Fruit fly (Drosophila melanogaster) whole organism, embryonic: Measurements from ENCODE around the gene CG13996.
A peak's percentile ranks its signal among the peaks of the same experiment; 100 is the strongest.

ENCODE experiments used
- CG11504 ChIP-seq: fragments of 200-800 bp; sonication (Bioruptor generic); optimal IDR thresholded peaks from 3 replicates; lab custom pipeline; 2019; ENCODE audit warnings: missing biosample characterization, mild to moderate bottlenecking, missing genetic modification characterization, moderate library complexity
- CG13287 ChIP-seq: fragments of 200-800 bp; sonication (Bioruptor generic); IDR thresholded peaks from 2 replicates; pipeline ENCODE4 v1.3.6; 2022; ENCODE audit warnings: missing biosample characterization, missing genetic modification characterization; ENCODE audit not compliant: partially characterized antibody
- CG1529 ChIP-seq: fragments of 200-800 bp; sonication (Bioruptor generic); optimal IDR thresholded peaks from 3 replicates; lab custom pipeline; 2018; ENCODE audit warnings: missing biosample characterization, missing genetic modification characterization
- CG15601 ChIP-seq: fragments of 200-800 bp; sonication (Bioruptor generic); optimal IDR thresholded peaks from 3 replicates; lab custom pipeline; 2019; ENCODE audit warnings: missing biosample characterization, mild to moderate bottlenecking, missing genetic modification characterization, moderate library complexity
- CG16813 ChIP-seq: fragments of 200-800 bp; sonication (Bioruptor generic); IDR thresholded peaks from 3 replicates; pipeline ENCODE4 v1.3.6; 2022; ENCODE audit warnings: missing biosample characterization, missing genetic modification characterization; ENCODE audit not compliant: partially characterized antibody
- CG2120 ChIP-seq: fragments of 200-800 bp; sonication (Bioruptor generic); optimal IDR thresholded peaks from 3 replicates; lab custom pipeline; 2016; ENCODE audit warnings: missing biosample characterization, missing genetic modification characterization
- CG2678 ChIP-seq: fragments of 200-800 bp; sonication (Bioruptor generic); optimal IDR thresholded peaks from 3 replicates; lab custom pipeline; 2019; ENCODE audit warnings: missing biosample characterization, mild to moderate bottlenecking, missing genetic modification characterization, moderate library complexity
- CG30020 ChIP-seq: fragments of 200-800 bp; optimal IDR thresholded peaks from 2 replicates; lab custom pipeline; 2019; ENCODE audit warnings: missing biosample characterization, mild to moderate bottlenecking, missing genetic modification characterization, moderate library complexity
- CG31365 ChIP-seq: fragments of 200-800 bp; sonication (Bioruptor generic); optimal IDR thresholded peaks from 2 replicates; lab custom pipeline; 2018; ENCODE audit warnings: missing biosample characterization, mild to moderate bottlenecking, missing genetic modification characterization
- CG32532 ChIP-seq: fragments of 200-800 bp; sonication (Bioruptor generic); IDR thresholded peaks from 2 replicates; pipeline ENCODE4 v1.3.6; 2022; ENCODE audit warnings: missing biosample characterization, missing genetic modification characterization
- CG32767 ChIP-seq: fragments of 200-800 bp; sonication (Bioruptor generic); IDR thresholded peaks from 2 replicates; pipeline ENCODE4 v1.3.6; 2022; ENCODE audit warnings: missing biosample characterization, missing genetic modification characterization
- CG3847 ChIP-seq: fragments of 200-800 bp; sonication (Bioruptor generic); IDR thresholded peaks from 2 replicates; pipeline ENCODE4 v1.3.6; 2022; ENCODE audit warnings: missing biosample characterization, missing genetic modification characterization
- CG4617 ChIP-seq: fragments of 200-800 bp; sonication (Bioruptor generic); optimal IDR thresholded peaks from 3 replicates; lab custom pipeline; 2016; ENCODE audit warnings: missing biosample characterization, missing genetic modification characterization, borderline replicate concordance
- CG4854 ChIP-seq: fragments of 200-800 bp; sonication (Bioruptor generic); optimal IDR thresholded peaks from 2 replicates; lab custom pipeline; 2016; ENCODE audit warnings: missing biosample characterization, missing genetic modification characterization, inconsistent platforms
- CG8924 ChIP-seq: fragments of 200-800 bp; optimal IDR thresholded peaks from 3 replicates; lab custom pipeline; 2019; ENCODE audit warnings: missing biosample characterization, mild to moderate bottlenecking, missing genetic modification characterization, moderate library complexity
- CG9609 ChIP-seq: fragments of 200-800 bp; sonication (Bioruptor generic); optimal IDR thresholded peaks from 3 replicates; lab custom pipeline; 2016; ENCODE audit warnings: missing biosample characterization, missing genetic modification characterization
- Camta ChIP-seq: fragments of 200-800 bp; sonication (Bioruptor generic); optimal IDR thresholded peaks from 2 replicates; lab custom pipeline; 2016; ENCODE audit warnings: missing biosample characterization, missing genetic modification characterization
- Ets97D ChIP-seq: fragments of 200-800 bp; sonication (Bioruptor generic); optimal IDR thresholded peaks from 3 replicates; lab custom pipeline; 2016; ENCODE audit warnings: missing biosample characterization, missing genetic modification characterization
- Hmr ChIP-seq: fragments of 200-800 bp; sonication (Bioruptor generic); optimal IDR thresholded peaks from 3 replicates; lab custom pipeline; 2017; ENCODE audit warnings: mild to moderate bottlenecking, missing biosample characterization, missing genetic modification reagents, missing genetic modification characterization
- MBD-R2 ChIP-seq: fragments of 200-800 bp; sonication (Bioruptor generic); IDR thresholded peaks from 2 replicates; pipeline ENCODE4 v1.3.6; 2022; ENCODE audit warnings: missing biosample characterization, missing genetic modification characterization
- MESR4 ChIP-seq: fragments of 200-800 bp; sonication (Bioruptor generic); optimal IDR thresholded peaks from 2 replicates; lab custom pipeline; 2018; ENCODE audit warnings: missing biosample characterization, mild to moderate bottlenecking, missing genetic modification characterization, moderate library complexity
- MTF-1 ChIP-seq: fragments of 200-800 bp; sonication (Bioruptor generic); optimal IDR thresholded peaks from 2 replicates; lab custom pipeline; 2018; ENCODE audit warnings: missing biosample characterization, mild to moderate bottlenecking, missing genetic modification characterization, borderline replicate concordance
- Max ChIP-seq: fragments of 200-800 bp; sonication (Bioruptor generic); optimal IDR thresholded peaks from 2 replicates; lab custom pipeline; 2016; ENCODE audit warnings: missing biosample characterization, mild to moderate bottlenecking, missing genetic modification characterization
- Meics ChIP-seq: fragments of 200-800 bp; sonication (Bioruptor generic); optimal IDR thresholded peaks from 2 replicates; lab custom pipeline; 2017; ENCODE audit warnings: missing biosample characterization, mild to moderate bottlenecking, missing genetic modification characterization
- Pdp1 ChIP-seq, 2 experiments: fragments of 200-800 bp; sonication (Bioruptor generic); optimal IDR thresholded peaks; 3 replicates each; lab custom pipeline; 2016; ENCODE audit warnings: missing biosample characterization in 2 of 2, missing genetic modification characterization in 2 of 2, mild to moderate bottlenecking in 1 of 2, moderate library complexity in 1 of 2
- Scr ChIP-seq: fragments of 200-800 bp; sonication (Bioruptor generic); IDR thresholded peaks from 2 replicates; pipeline ENCODE4 v1.3.6; 2022; ENCODE audit warnings: missing biosample characterization, missing genetic modification characterization; ENCODE audit not compliant: partially characterized antibody
- Sin3A ChIP-seq: fragments of >200 bp; optimal IDR thresholded peaks from 2 replicates; lab custom pipeline; 2018
- ato ChIP-seq: fragments of 200-800 bp; sonication (Bioruptor generic); IDR thresholded peaks from 2 replicates; pipeline ENCODE4 v1.3.6; 2022; ENCODE audit warnings: missing biosample characterization, missing genetic modification characterization; ENCODE audit not compliant: partially characterized antibody
- cas ChIP-seq: fragments of 200-800 bp; sonication (Bioruptor generic); IDR thresholded peaks from 2 replicates; pipeline ENCODE4 v1.3.6; 2022; ENCODE audit warnings: missing biosample characterization, missing genetic modification characterization
- cato ChIP-seq: fragments of 200-800 bp; sonication (Bioruptor generic); optimal IDR thresholded peaks from 2 replicates; lab custom pipeline; 2016; ENCODE audit warnings: missing biosample characterization, missing genetic modification characterization, borderline replicate concordance
- croc ChIP-seq: fragments of 200-800 bp; sonication (Bioruptor generic); conservative IDR thresholded peaks from 3 replicates; pipeline ENCODE4 v1.3.6; 2022; ENCODE audit warnings: missing biosample characterization, missing genetic modification characterization
- cwo ChIP-seq: fragments of 200-800 bp; sonication (Bioruptor generic); optimal IDR thresholded peaks from 3 replicates; lab custom pipeline; 2017; ENCODE audit warnings: missing biosample characterization, missing genetic modification characterization, mild to moderate bottlenecking, moderate library complexity, missing genetic modification reagents
- da ChIP-seq: fragments of 200-800 bp; sonication (Bioruptor generic); optimal IDR thresholded peaks from 2 replicates; lab custom pipeline; 2016; ENCODE audit warnings: missing biosample characterization, missing genetic modification characterization
- dm ChIP-seq: fragments of 200-800 bp; sonication (Bioruptor generic); optimal IDR thresholded peaks from 3 replicates; lab custom pipeline; 2016; ENCODE audit warnings: missing biosample characterization, missing genetic modification characterization
- dmrt11E ChIP-seq: fragments of 200-800 bp; sonication (Bioruptor generic); optimal IDR thresholded peaks from 3 replicates; lab custom pipeline; 2018; ENCODE audit warnings: missing biosample characterization, mild to moderate bottlenecking, missing genetic modification characterization, moderate library complexity
- ems ChIP-seq: fragments of 200-800 bp; sonication (Bioruptor generic); optimal IDR thresholded peaks from 3 replicates; lab custom pipeline; 2016; ENCODE audit warnings: missing biosample characterization, missing genetic modification characterization
- exex ChIP-seq: fragments of 200-800 bp; sonication (Bioruptor generic); optimal IDR thresholded peaks from 4 replicates; lab custom pipeline; 2018; ENCODE audit warnings: missing biosample characterization, mild to moderate bottlenecking, missing genetic modification characterization, moderate library complexity
- fu2 ChIP-seq: fragments of 200-800 bp; sonication (Bioruptor generic); optimal IDR thresholded peaks from 2 replicates; lab custom pipeline; 2016; ENCODE audit warnings: missing biosample characterization, missing genetic modification characterization
- hbn ChIP-seq: fragments of 200-800 bp; sonication (Bioruptor generic); IDR thresholded peaks from 2 replicates; pipeline ENCODE4 v1.3.6; 2022; ENCODE audit warnings: missing biosample characterization, missing genetic modification characterization; ENCODE audit not compliant: partially characterized antibody
- jigr1 ChIP-seq: fragments of 200-800 bp; sonication (Bioruptor generic); IDR thresholded peaks from 3 replicates; pipeline ENCODE4 v1.3.6; 2022; ENCODE audit warnings: missing biosample characterization, missing genetic modification characterization
- phol ChIP-seq: fragments of 200-800 bp; sonication (Bioruptor generic); optimal IDR thresholded peaks from 3 replicates; lab custom pipeline; 2018; ENCODE audit warnings: missing biosample characterization, mild to moderate bottlenecking, missing genetic modification characterization, moderate library complexity
- pzg ChIP-seq: fragments of 200-800 bp; sonication (Bioruptor generic); optimal IDR thresholded peaks from 3 replicates; lab custom pipeline; 2018; ENCODE audit warnings: missing biosample characterization, mild to moderate bottlenecking, missing genetic modification characterization, moderate library complexity
- ro ChIP-seq: fragments of 200-800 bp; sonication (Bioruptor generic); IDR thresholded peaks from 2 replicates; pipeline ENCODE4 v1.3.6; 2022; ENCODE audit warnings: missing biosample characterization, missing genetic modification characterization
- slbo ChIP-seq: fragments of 200-800 bp; sonication (Bioruptor generic); IDR thresholded peaks from 2 replicates; pipeline ENCODE4 v1.3.6; 2022; ENCODE audit warnings: missing biosample characterization, missing genetic modification characterization
- sqz ChIP-seq: fragments of 200-800 bp; sonication (Bioruptor generic); optimal IDR thresholded peaks from 3 replicates; lab custom pipeline; 2018; ENCODE audit warnings: missing biosample characterization, mild to moderate bottlenecking, missing genetic modification characterization
- tgo ChIP-seq: fragments of 200-800 bp; sonication (Bioruptor generic); IDR thresholded peaks from 3 replicates; pipeline ENCODE4 v1.3.6; 2022; ENCODE audit warnings: missing biosample characterization, missing genetic modification characterization
- trem ChIP-seq: fragments of 200-800 bp; optimal IDR thresholded peaks from 3 replicates; lab custom pipeline; 2019; ENCODE audit warnings: missing biosample characterization, mild to moderate bottlenecking, missing genetic modification characterization, moderate library complexity
- zen ChIP-seq: fragments of 200-800 bp; sonication (Bioruptor generic); optimal IDR thresholded peaks from 3 replicates; lab custom pipeline; 2018; ENCODE audit warnings: missing biosample characterization, mild to moderate bottlenecking, missing genetic modification characterization, moderate library complexity
- zfh2 ChIP-seq: fragments of 200-800 bp; sonication (Bioruptor generic); optimal IDR thresholded peaks from 2 replicates; lab custom pipeline; 2016; ENCODE audit warnings: missing biosample characterization, missing genetic modification characterization

Gene CG13996

DNA sequence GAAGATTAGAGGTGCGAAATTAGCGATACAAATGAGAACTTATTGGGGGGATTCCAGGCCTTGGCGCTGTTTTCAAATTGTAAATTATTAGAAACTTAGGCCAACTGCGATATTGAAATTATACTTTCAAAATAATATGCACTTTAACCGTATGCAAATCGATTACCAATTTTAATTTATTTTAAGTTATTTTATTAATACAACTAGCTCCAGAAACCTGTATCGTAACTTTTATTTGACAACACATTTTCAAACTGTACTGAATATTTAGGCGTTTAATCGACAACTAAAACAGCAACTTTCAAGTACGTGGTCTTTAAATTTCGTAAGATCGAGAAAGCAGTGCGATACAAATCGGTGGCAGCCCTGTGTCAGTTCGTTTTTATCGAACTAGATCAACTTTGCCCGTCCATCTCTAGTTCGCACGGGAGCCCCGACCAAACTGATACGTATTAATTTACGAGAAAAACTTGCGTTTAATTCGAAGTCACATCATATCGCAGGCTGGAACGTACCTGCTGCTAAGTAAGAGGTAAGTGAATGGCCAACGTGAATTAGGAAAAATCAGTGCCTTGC lies 50.1 kb downstream of the CG13996 start, which contains the start of the genes CG9154 and Kr-h2 (continued):
- TF ChIP-seq ems (GFP tag; lab: Kevin White, UChicago): peak; percentile 1
- TF ChIP-seq hbn: peak; percentile 33; the same call in 1 of the 2 replicates
- TF ChIP-seq phol: peak; percentile 37
- TF ChIP-seq CG30020: peak; percentile 34
- peak; percentile 48 for TF ChIP-seq Sin3A (lab: Kevin White, UChicago)
- TF ChIP-seq CG32532 (GFP tag; lab: Robert Waterston, UW): peak; percentile 54; the same call in 1 of the 2 replicates
- peak; percentile 62; the same call in 1 of the 2 replicates for TF ChIP-seq ato (GFP tag; lab: Robert Waterston, UW)
- TF ChIP-seq Scr: peak; percentile 61
- TF ChIP-seq trem (tag; lab: Kevin White, UChicago): peak; percentile 73
- TF ChIP-seq CG4854 (GFP tag; lab: Kevin White, UChicago): no peak
- no peak for TF ChIP-seq MTF-1 (GFP tag; lab: Kevin White, UChicago)
- TF ChIP-seq da: no peak
- TF ChIP-seq CG9609 (GFP tag; lab: Kevin White, UChicago): peak; percentile 14
- TF ChIP-seq CG4617: peak; percentile 79
- TF ChIP-seq Camta (GFP tag; lab: Kevin White, UChicago): no peak
- TF ChIP-seq MBD-R2 (GFP tag; lab: Robert Waterston, UW): peak; percentile 37; the same call in 1 of the 2 replicates
- peak; percentile 53 for TF ChIP-seq zfh2 (GFP tag; lab: Kevin White, UChicago)
- peak; percentile 56 for TF ChIP-seq CG2678
- TF ChIP-seq zen (tag; lab: Kevin White, UChicago): peak; percentile 34
- TF ChIP-seq pzg (GFP tag; lab: Kevin White, UChicago): peak; percentile 87
- TF ChIP-seq Ets97D: peak; percentile 78
- peak; percentile 31 for TF ChIP-seq cwo (GFP tag; lab: Kevin White, UChicago)
- TF ChIP-seq Pdp1 (GFP tag; optimal IDR thresholded peaks at IDR 0.05; lab: Kevin White, UChicago): peak in 1 of 2 experiments; percentile 18
- TF ChIP-seq croc (GFP tag; lab: Robert Waterston, UW): no peak
- peak; percentile 58 for TF ChIP-seq Hmr (GFP tag; lab: Kevin White, UChicago)
- TF ChIP-seq Meics (GFP tag; lab: Kevin White, UChicago): peak; percentile 32
- no peak for TF ChIP-seq tgo (GFP tag; lab: Robert Waterston, UW)
- no peak for TF ChIP-seq CG32767 (GFP tag; lab: Robert Waterston, UW)
- TF ChIP-seq dm (GFP tag; lab: Kevin White, UChicago): peak; percentile 26
- TF ChIP-seq CG3847 (GFP tag; lab: Robert Waterston, UW): peak; percentile 28; the same call in 1 of the 2 replicates
- TF ChIP-seq fu2 (GFP tag; lab: Kevin White, UChicago): peak; percentile 4
- peak; percentile 54; the same call in 1 of the 3 replicates for TF ChIP-seq jigr1 (GFP tag; lab: Robert Waterston, UW)
- peak; percentile 73 for TF ChIP-seq CG16813 (GFP tag; lab: Robert Waterston, UW)
- TF ChIP-seq CG31365 (tag; lab: Kevin White, UChicago): peak; percentile 90
- TF ChIP-seq CG2120 (GFP tag; lab: Kevin White, UChicago): peak; percentile 70
- TF ChIP-seq sqz (GFP tag; lab: Kevin White, UChicago): peak; percentile 31
- peak; percentile 48 for TF ChIP-seq CG15601
- no peak for TF ChIP-seq cas (GFP tag; lab: Robert Waterston, UW)
- TF ChIP-seq MESR4: peak; percentile 94
- no peak for TF ChIP-seq CG1529 (GFP tag; lab: Kevin White, UChicago)
- TF ChIP-seq Max (GFP tag; lab: Kevin White, UChicago): peak; percentile 14
- no peak for TF ChIP-seq ro (GFP tag; lab: Robert Waterston, UW)
- peak; percentile 31; the same call in 1 of the 2 replicates for TF ChIP-seq slbo
- TF ChIP-seq exex (tag; lab: Kevin White, UChicago): peak; percentile 28
- no peak for TF ChIP-seq cato (GFP tag; lab: Kevin White, UChicago)
- peak; percentile 11 for TF ChIP-seq dmrt11E
- TF ChIP-seq CG8924 (tag; lab: Kevin White, UChicago): peak; percentile 47
- TF ChIP-seq CG11504 (tag; lab: Kevin White, UChicago): peak; percentile 39
- peak; percentile 64 for TF ChIP-seq CG13287
